Fruit fly (Drosophila melanogaster) S2 (cell line): ENCODE results near the gene Clbn.

Source experiments
- CG8478 ChIP-seq: fragments of >200 bp; optimal IDR thresholded peaks from 2 replicates; lab custom pipeline; 2018
- CTCF ChIP-seq, 2 experiments: fragments of >200 bp; optimal IDR thresholded peaks; 2 replicates each; lab custom pipeline; 2018

DNA sequence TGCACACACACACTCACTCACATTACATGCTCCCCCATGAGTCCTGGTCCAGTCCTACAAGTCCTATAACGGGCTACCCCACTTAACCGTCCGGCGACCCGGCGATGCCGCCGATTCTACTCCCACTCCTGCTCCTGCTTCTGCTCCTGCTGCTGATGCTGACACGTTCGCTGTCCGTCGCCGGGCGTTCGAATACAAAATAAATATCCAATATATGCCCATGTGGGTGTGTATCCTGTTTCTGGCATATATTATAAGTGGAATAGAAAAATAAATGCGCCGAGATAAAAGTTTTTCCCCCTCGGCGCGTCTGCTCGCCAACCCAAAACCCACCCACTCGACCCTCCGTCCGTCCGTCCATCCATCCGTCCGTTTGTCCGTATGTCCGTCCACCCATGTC, 39.5 kb downstream of the Clbn start:
- no peak for TF ChIP-seq CG8478
- no peak for TF ChIP-seq CTCF (optimal IDR thresholded peaks at IDR 0.05; lab: Kevin White, UChicago)
